Fruit fly (Drosophila melanogaster): ENCODE results near the gene hng3.

hng3 gene

DNA sequence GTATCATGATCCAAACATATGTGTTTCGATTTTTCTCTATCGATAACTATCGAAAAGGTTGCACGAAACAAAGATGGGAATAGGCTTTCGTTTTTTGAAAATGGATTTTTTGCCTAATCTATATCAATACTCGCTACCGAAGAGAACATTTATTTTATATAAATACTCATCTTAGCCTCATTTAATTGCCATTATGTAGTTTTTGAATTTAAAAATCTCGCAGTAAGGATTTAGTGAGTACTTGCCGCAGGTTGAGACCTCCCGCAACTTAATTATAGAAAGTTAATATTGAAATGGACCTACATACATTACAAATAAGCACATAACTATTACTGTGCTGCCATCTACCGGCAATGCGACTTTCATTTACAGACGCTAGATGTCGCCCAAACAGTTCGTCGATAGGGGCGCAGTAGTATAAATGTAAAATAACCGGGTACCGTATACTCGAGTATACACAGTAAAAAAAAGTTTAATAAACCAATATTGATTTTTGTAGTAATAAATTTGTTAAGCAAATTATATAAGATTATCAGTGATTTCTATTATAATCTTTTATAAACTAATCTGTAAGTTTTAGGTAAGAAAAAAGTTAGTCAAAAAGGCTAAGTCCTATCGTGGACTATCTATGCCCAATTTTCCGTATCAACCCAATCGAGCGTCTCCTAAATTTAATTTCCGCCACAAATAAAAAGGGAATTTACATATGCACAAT is 43.3 kb downstream of the hng3 start, which contains the start of gene CG13896 (continued):
- peak; percentile 40 for TF ChIP-seq cas (GFP tag; IDR thresholded peaks at IDR 0.05)
- TF ChIP-seq Ptx1 (GFP tag; IDR thresholded peaks at IDR 0.05) = peak; percentile 91
- peak; percentile 55 for TF ChIP-seq Elba2 (GFP tag; optimal IDR thresholded peaks at IDR 0.05)
- TF ChIP-seq CG9876 (GFP tag; optimal IDR thresholded peaks at IDR 0.05) = peak; percentile 94
- TF ChIP-seq HLH3B (GFP tag; IDR thresholded peaks at IDR 0.05) = peak; percentile 69
- peak; percentile 85 for TF ChIP-seq CG4424 (GFP tag; optimal IDR thresholded peaks at IDR 0.05)
- peak in 1 of 2 experiments; percentile 66 for TF ChIP-seq eve (GFP tag; optimal IDR thresholded peaks at IDR 0.05)
- peak; percentile 80 for TF ChIP-seq Dad (GFP tag; optimal IDR thresholded peaks at IDR 0.05)
- TF ChIP-seq CkIIα-i1 (GFP tag; IDR thresholded peaks at IDR 0.05) = peak; percentile 36; the same call in 1 of the 2 replicates
- TF ChIP-seq Doc2 (GFP tag; IDR thresholded peaks at IDR 0.05) = 0 out of 2 replicates have a peak, but pooled peaks have one; percentile 25
- TF ChIP-seq CG7372 (GFP tag; IDR thresholded peaks at IDR 0.05) = peak; percentile 16; the same call in 1 of the 2 replicates
- peak; percentile 70 for TF ChIP-seq CG12299 (tag; optimal IDR thresholded peaks at IDR 0.05)
- peak; percentile 26 for TF ChIP-seq CG15011 (GFP tag; optimal IDR thresholded peaks at IDR 0.05)
- peak; percentile 86 for TF ChIP-seq jumu (GFP tag; optimal IDR thresholded peaks at IDR 0.05)
- TF ChIP-seq Taf1 (GFP tag; IDR thresholded peaks at IDR 0.05) = peak; percentile 74; the same call in 1 of the 2 replicates
- TF ChIP-seq Kr (GFP tag; optimal IDR thresholded peaks at IDR 0.05) = no peak
- TF ChIP-seq CG17359 (tag; optimal IDR thresholded peaks at IDR 0.05) = peak; percentile 90
- TF ChIP-seq lbe (GFP tag; optimal IDR thresholded peaks at IDR 0.05) = peak; percentile 73
- peak; percentile 92 to 94 for TF ChIP-seq Pdp1 (GFP tag; optimal IDR thresholded peaks at IDR 0.05)
- peak; percentile 81 for TF ChIP-seq sna (GFP tag; IDR thresholded peaks at IDR 0.05; ENCODE audit: partially characterized antibody)
- TF ChIP-seq pzg (GFP tag; optimal IDR thresholded peaks at IDR 0.05) = peak; percentile 49
- peak; percentile 84 for TF ChIP-seq p53 (GFP tag; optimal IDR thresholded peaks at IDR 0.05)
- TF ChIP-seq bab2 (GFP tag; optimal IDR thresholded peaks at IDR 0.05) = peak; percentile 95
- TF ChIP-seq CG8359 (GFP tag; optimal IDR thresholded peaks at IDR 0.05; ENCODE audit: borderline replicate concordance) = peak; percentile 40
- TF ChIP-seq bsh (GFP tag; optimal IDR thresholded peaks at IDR 0.05) = peak; percentile 17 to 79
- peak; percentile 76 for TF ChIP-seq CG10462 (GFP tag; optimal IDR thresholded peaks at IDR 0.05)
- TF ChIP-seq PHDP (tag; optimal IDR thresholded peaks at IDR 0.05) = peak; percentile 82
- TF ChIP-seq tna (GFP tag; IDR thresholded peaks at IDR 0.05; ENCODE audit: partially characterized antibody) = peak; percentile 40; the same call in 1 of the 2 replicates
- TF ChIP-seq dati (GFP tag; IDR thresholded peaks at IDR 0.05) = peak; percentile 68
- TF ChIP-seq CG12744 (GFP tag; optimal IDR thresholded peaks at IDR 0.05) = peak; percentile 87
- TF ChIP-seq Trl (optimal IDR thresholded peaks at IDR 0.05) = no peak
- TF ChIP-seq Trl (GFP tag; optimal IDR thresholded peaks at IDR 0.05) = peak; percentile 95
- peak; percentile 61 for TF ChIP-seq CG10565 (GFP tag; optimal IDR thresholded peaks at IDR 0.05)
- peak; percentile 91 for TF ChIP-seq CG2120 (GFP tag; optimal IDR thresholded peaks at IDR 0.05)
- TF ChIP-seq Mad (GFP tag; optimal IDR thresholded peaks at IDR 0.05) = peak; percentile 89
- TF ChIP-seq ssp (GFP tag; IDR thresholded peaks at IDR 0.05) = peak; percentile 81
- TF ChIP-seq so (GFP tag; IDR thresholded peaks at IDR 0.05) = peak; percentile 69; the same call in 2 of the 3 replicates
- peak; percentile 60 for TF ChIP-seq al (GFP tag; IDR thresholded peaks at IDR 0.05)
- peak; percentile 68; the same call in 2 of the 3 replicates for TF ChIP-seq CG7357 (GFP tag; IDR thresholded peaks at IDR 0.05)
- TF ChIP-seq CG2116 (GFP tag; optimal IDR thresholded peaks at IDR 0.05) = peak; percentile 82
- TF ChIP-seq ranshi (GFP tag; IDR thresholded peaks at IDR 0.05) = peak; percentile 85
- TF ChIP-seq CTCF (GFP tag; optimal IDR thresholded peaks at IDR 0.05) = peak; percentile 100
- TF ChIP-seq Neu2 (GFP tag; optimal IDR thresholded peaks at IDR 0.05; ENCODE audit: borderline replicate concordance) = peak; percentile 41
- peak; percentile 51 for TF ChIP-seq fd102C (GFP tag; optimal IDR thresholded peaks at IDR 0.05)
- no peak for TF ChIP-seq lov (optimal IDR thresholded peaks at IDR 0.05)
- TF ChIP-seq lov (GFP tag; IDR thresholded peaks at IDR 0.05) = peak; percentile 72; the same call in 1 of the 3 replicates
- TF ChIP-seq CG32532 (GFP tag; IDR thresholded peaks at IDR 0.05) = peak; percentile 95
- peak; percentile 78 for TF ChIP-seq Blimp-1 (GFP tag; optimal IDR thresholded peaks at IDR 0.05)
- peak; percentile 85 for TF ChIP-seq Mes4 (GFP tag; optimal IDR thresholded peaks at IDR 0.05)
- peak; percentile 76 for TF ChIP-seq CG8924 (tag; optimal IDR thresholded peaks at IDR 0.05)

Data from whole organism, embryonic.